Worm (Caenorhabditis elegans) whole organism, young adult: Measurements from ENCODE around the gene T13H10.2.
A peak's percentile ranks its signal among the peaks of the same experiment; 100 is the strongest.

Experiments
- B0035.1 ChIP-seq: sonication (generic microtip); optimal IDR thresholded peaks from 2 replicates; lab custom pipeline; 2016; ENCODE audit warnings: missing genetic modification characterization, mild to moderate bottlenecking, missing compliant biosample characterization, missing genotype, missing genetic modification reagents
- B0261.1 ChIP-seq: sonication (generic microtip); optimal IDR thresholded peaks from 2 replicates; lab custom pipeline; 2016; ENCODE audit warnings: mild to moderate bottlenecking, missing genetic modification characterization, moderate library complexity, missing compliant biosample characterization
- C06A6.2 ChIP-seq: fragments of 200-800 bp; sonication (Bioruptor generic); conservative IDR thresholded peaks from 2 replicates; pipeline ENCODE4 v1.3.6; 2022; ENCODE audit warnings: missing genetic modification characterization, missing compliant biosample characterization
- F39B2.1 ChIP-seq: fragments of 200-800 bp; sonication (Bioruptor generic); IDR thresholded peaks from 2 replicates; pipeline ENCODE4 v1.3.6; 2022; ENCODE audit warnings: missing genetic modification reagents, missing genetic modification characterization, missing compliant biosample characterization
- F49E8.2 ChIP-seq: sonication (generic microtip); optimal IDR thresholded peaks from 3 replicates; lab custom pipeline; 2017; ENCODE audit warnings: missing genetic modification characterization, mild to moderate bottlenecking, missing compliant biosample characterization, antibody characterized with exemption, moderate library complexity; ENCODE audit not compliant: insufficient read depth
- F52B5.7 ChIP-seq: sonication (generic microtip); optimal IDR thresholded peaks from 2 replicates; lab custom pipeline; 2016; ENCODE audit warnings: mild to moderate bottlenecking, missing genetic modification characterization, missing compliant biosample characterization
- F57A8.1 ChIP-seq: fragments of 200-800 bp; sonication (Bioruptor generic); optimal IDR thresholded peaks from 2 replicates; lab custom pipeline; 2018; ENCODE audit warnings: mild to moderate bottlenecking, missing genetic modification characterization, moderate library complexity, missing compliant biosample characterization
- K11D2.4 ChIP-seq: fragments of 200-800 bp; sonication (Bioruptor generic); IDR thresholded peaks from 2 replicates; pipeline ENCODE4 v1.3.6; 2022; ENCODE audit warnings: missing genetic modification reagents, missing genetic modification characterization, missing compliant biosample characterization
- K12H6.12 ChIP-seq: fragments of 200-800 bp; sonication (Bioruptor generic); optimal IDR thresholded peaks from 2 replicates; lab custom pipeline; 2018; ENCODE audit warnings: mild to moderate bottlenecking, missing genetic modification characterization, missing compliant biosample characterization
- Y53F4B.3 ChIP-seq: fragments of 200-800 bp; sonication (Bioruptor generic); IDR thresholded peaks from 2 replicates; pipeline ENCODE4 v1.3.6; 2022; ENCODE audit warnings: missing genetic modification reagents, missing genetic modification characterization, missing compliant biosample characterization
- Y56A3A.18 ChIP-seq: fragments of 200-800 bp; sonication (Bioruptor generic); IDR thresholded peaks from 2 replicates; pipeline ENCODE4 v1.3.6; 2022; ENCODE audit warnings: missing genetic modification reagents, missing genetic modification characterization, missing compliant biosample characterization
- Y79H2A.3 ChIP-seq: fragments of 200-800 bp; sonication (Bioruptor generic); conservative IDR thresholded peaks from 2 replicates; pipeline ENCODE4 v1.3.6; 2022; ENCODE audit warnings: missing genetic modification reagents, missing genetic modification characterization, missing compliant biosample characterization
- ZK185.1 ChIP-seq: sonication (generic microtip); optimal IDR thresholded peaks from 2 replicates; lab custom pipeline; 2016; ENCODE audit warnings: mild to moderate bottlenecking, missing genetic modification characterization, missing compliant biosample characterization; ENCODE audit not compliant: poor library complexity, severe bottlenecking
- aptf-3 ChIP-seq: fragments of 200-800 bp; sonication (Bioruptor generic); IDR thresholded peaks from 2 replicates; pipeline ENCODE4 v1.3.6; 2022; ENCODE audit warnings: missing genetic modification characterization, missing compliant biosample characterization
- attf-3 ChIP-seq: fragments of 200-800 bp; sonication (Bioruptor generic); conservative IDR thresholded peaks from 2 replicates; pipeline ENCODE4 v1.3.6; 2022; ENCODE audit warnings: missing genetic modification reagents, missing genetic modification characterization, missing compliant biosample characterization
- attf-6 ChIP-seq: fragments of 200-800 bp; sonication (Bioruptor generic); IDR thresholded peaks from 2 replicates; pipeline ENCODE4 v1.3.6; 2022; ENCODE audit warnings: missing genetic modification reagents, missing genetic modification characterization, missing compliant biosample characterization
- bed-1 ChIP-seq: fragments of 200-800 bp; sonication (Bioruptor generic); IDR thresholded peaks from 2 replicates; pipeline ENCODE4 v1.3.6; 2022; ENCODE audit warnings: missing genetic modification reagents, missing genetic modification characterization, missing compliant biosample characterization
- cebp-1 ChIP-seq, 2 experiments: fragments of 200-800 bp in 1 of 2; sonication (Bioruptor generic) in 1 of 2; sonication (generic microtip) in 1 of 2; IDR thresholded peaks in 1 of 2; optimal IDR thresholded peaks in 1 of 2; 2 replicates each; pipeline versions ENCODE4 v1.3.6 to Lab custom; 2017 to 2022; ENCODE audit warnings: missing compliant biosample characterization in 2 of 2, missing genetic modification characterization in 2 of 2, mild to moderate bottlenecking in 1 of 2, missing genetic modification reagents in 1 of 2, moderate library complexity in 1 of 2
- ceh-100 ChIP-seq: fragments of 200-800 bp; sonication (Bioruptor generic); IDR thresholded peaks from 2 replicates; pipeline ENCODE4 v1.3.6; 2022; ENCODE audit warnings: missing genetic modification reagents, missing genetic modification characterization, missing compliant biosample characterization
- ceh-27 ChIP-seq: fragments of 200-800 bp; sonication (Bioruptor generic); optimal IDR thresholded peaks from 2 replicates; lab custom pipeline; 2018; ENCODE audit warnings: mild to moderate bottlenecking, missing genetic modification characterization, moderate library complexity, missing compliant biosample characterization
- ceh-40 ChIP-seq: fragments of 200-800 bp; sonication (Bioruptor generic); IDR thresholded peaks from 2 replicates; pipeline ENCODE4 v1.3.6; 2022; ENCODE audit warnings: missing genetic modification characterization, missing compliant biosample characterization
- ceh-58 ChIP-seq: fragments of 200-800 bp; sonication (Bioruptor generic); IDR thresholded peaks from 2 replicates; pipeline ENCODE4 v1.3.6; 2022; ENCODE audit warnings: missing genetic modification characterization, missing compliant biosample characterization
- ceh-79 ChIP-seq: sonication (generic microtip); optimal IDR thresholded peaks from 2 replicates; lab custom pipeline; 2017; ENCODE audit warnings: mild to moderate bottlenecking, missing genetic modification characterization, missing compliant biosample characterization
- ceh-91 ChIP-seq: fragments of 200-800 bp; sonication (Bioruptor generic); IDR thresholded peaks from 2 replicates; pipeline ENCODE4 v1.3.6; 2022; ENCODE audit warnings: missing genetic modification reagents, missing genetic modification characterization, missing compliant biosample characterization
- dox-1 ChIP-seq: fragments of 200-800 bp; sonication (Bioruptor generic); IDR thresholded peaks from 2 replicates; pipeline ENCODE4 v1.3.6; 2022; ENCODE audit warnings: missing genetic modification reagents, missing genetic modification characterization, missing compliant biosample characterization
- dpff-1 ChIP-seq: sonication (generic microtip); optimal IDR thresholded peaks from 2 replicates; lab custom pipeline; 2017; ENCODE audit warnings: mild to moderate bottlenecking, missing genetic modification characterization, missing compliant biosample characterization
- egl-44 ChIP-seq: fragments of 200-800 bp; sonication (Bioruptor generic); IDR thresholded peaks from 2 replicates; pipeline ENCODE4 v1.3.6; 2022; ENCODE audit warnings: missing genetic modification reagents, missing genetic modification characterization, missing compliant biosample characterization
- fkh-3 ChIP-seq: sonication (generic microtip); optimal IDR thresholded peaks from 2 replicates; lab custom pipeline; 2016; ENCODE audit warnings: mild to moderate bottlenecking, missing genetic modification characterization, missing compliant biosample characterization
- him-1 ChIP-seq: sonication (generic microtip); optimal IDR thresholded peaks from 2 replicates; lab custom pipeline; 2016; ENCODE audit warnings: missing genotype, missing genetic modification reagents, missing genetic modification characterization, missing compliant biosample characterization
- hmg-1.2 ChIP-seq: fragments of 200-800 bp; sonication (Bioruptor generic); IDR thresholded peaks from 2 replicates; pipeline ENCODE4 v1.3.6; 2022; ENCODE audit warnings: missing genetic modification reagents, missing genetic modification characterization, missing compliant biosample characterization
- hmg-20 ChIP-seq: fragments of 200-800 bp; sonication (Bioruptor generic); IDR thresholded peaks from 2 replicates; pipeline ENCODE4 v1.3.6; 2022; ENCODE audit warnings: missing genetic modification reagents, missing genetic modification characterization, missing compliant biosample characterization
- let-526 ChIP-seq: fragments of 200-800 bp; sonication (Bioruptor generic); IDR thresholded peaks from 2 replicates; pipeline ENCODE4 v1.3.6; 2022; ENCODE audit warnings: missing genetic modification reagents, missing genetic modification characterization, missing compliant biosample characterization
- let-607 ChIP-seq, 2 experiments: fragments of 200-800 bp in 1 of 2; sonication (Bioruptor generic) in 1 of 2; sonication (generic microtip) in 1 of 2; optimal IDR thresholded peaks; 2 replicates each; lab custom pipeline; 2016 to 2018; ENCODE audit warnings: mild to moderate bottlenecking in 2 of 2, missing compliant biosample characterization in 2 of 2, missing genetic modification characterization in 2 of 2, moderate library complexity in 2 of 2, missing genotype in 1 of 2
- lir-1 ChIP-seq: fragments of 200-800 bp; sonication (Bioruptor generic); conservative IDR thresholded peaks from 2 replicates; pipeline ENCODE4 v1.3.6; 2022; ENCODE audit warnings: missing genetic modification reagents, missing genetic modification characterization, missing compliant biosample characterization
- lsy-27 ChIP-seq: sonication (generic microtip); optimal IDR thresholded peaks from 2 replicates; lab custom pipeline; 2017; ENCODE audit warnings: missing genetic modification characterization, mild to moderate bottlenecking, missing compliant biosample characterization, antibody characterized with exemption, missing genotype, borderline replicate concordance; ENCODE audit not compliant: insufficient read depth
- nfya-2 ChIP-seq: fragments of 200-800 bp; sonication (Bioruptor generic); IDR thresholded peaks from 2 replicates; pipeline ENCODE4 v1.3.6; 2022; ENCODE audit warnings: missing genetic modification reagents, missing genetic modification characterization, missing compliant biosample characterization
- nhr-179 ChIP-seq: sonication (generic microtip); optimal IDR thresholded peaks from 2 replicates; lab custom pipeline; 2016; ENCODE audit warnings: mild to moderate bottlenecking, missing genetic modification characterization, missing compliant biosample characterization
- nhr-27 ChIP-seq: fragments of 200-800 bp; sonication (Bioruptor generic); optimal IDR thresholded peaks from 2 replicates; lab custom pipeline; 2018; ENCODE audit warnings: mild to moderate bottlenecking, missing genetic modification characterization, moderate library complexity, missing compliant biosample characterization
- rcor-1 ChIP-seq: fragments of 200-800 bp; sonication (Bioruptor generic); IDR thresholded peaks from 2 replicates; pipeline ENCODE4 v1.3.6; 2022; ENCODE audit warnings: missing genetic modification reagents, missing genetic modification characterization, missing compliant biosample characterization
- repo-1 ChIP-seq: sonication (generic microtip); optimal IDR thresholded peaks from 2 replicates; lab custom pipeline; 2017; ENCODE audit warnings: mild to moderate bottlenecking, missing genetic modification characterization, missing compliant biosample characterization
- snpc-3.4 ChIP-seq: sonication (generic microtip); optimal IDR thresholded peaks from 2 replicates; lab custom pipeline; 2017; ENCODE audit warnings: missing genetic modification characterization, mild to moderate bottlenecking, missing compliant biosample characterization, antibody characterized with exemption, moderate library complexity, missing genotype, missing genetic modification reagents
- sptf-2 ChIP-seq: fragments of 200-800 bp; sonication (Bioruptor generic); optimal IDR thresholded peaks from 2 replicates; lab custom pipeline; 2018; ENCODE audit warnings: mild to moderate bottlenecking, missing genetic modification characterization, missing compliant biosample characterization
- tbx-9 ChIP-seq: sonication (generic microtip); optimal IDR thresholded peaks from 2 replicates; lab custom pipeline; 2016; ENCODE audit warnings: borderline replicate concordance, missing genetic modification characterization, inconsistent platforms, missing compliant biosample characterization
- unc-130 ChIP-seq: sonication (generic microtip); optimal IDR thresholded peaks from 2 replicates; lab custom pipeline; 2016; ENCODE audit warnings: missing genetic modification reagents, missing genetic modification characterization, missing compliant biosample characterization
- zfh-2 ChIP-seq: fragments of 200-800 bp; sonication (Bioruptor generic); conservative IDR thresholded peaks from 2 replicates; pipeline ENCODE4 v1.3.6; 2022; ENCODE audit warnings: missing genetic modification reagents, missing genetic modification characterization, missing compliant biosample characterization
- ztf-18 ChIP-seq: sonication (generic microtip); optimal IDR thresholded peaks from 2 replicates; lab custom pipeline; 2016; ENCODE audit warnings: missing genotype, mild to moderate bottlenecking, missing genetic modification characterization, missing compliant biosample characterization
- ztf-25 ChIP-seq: fragments of 200-800 bp; sonication (Bioruptor generic); IDR thresholded peaks from 2 replicates; pipeline ENCODE4 v1.3.6; 2022; ENCODE audit warnings: missing genetic modification reagents, missing genetic modification characterization, missing compliant biosample characterization

Gene T13H10.2

DNA sequence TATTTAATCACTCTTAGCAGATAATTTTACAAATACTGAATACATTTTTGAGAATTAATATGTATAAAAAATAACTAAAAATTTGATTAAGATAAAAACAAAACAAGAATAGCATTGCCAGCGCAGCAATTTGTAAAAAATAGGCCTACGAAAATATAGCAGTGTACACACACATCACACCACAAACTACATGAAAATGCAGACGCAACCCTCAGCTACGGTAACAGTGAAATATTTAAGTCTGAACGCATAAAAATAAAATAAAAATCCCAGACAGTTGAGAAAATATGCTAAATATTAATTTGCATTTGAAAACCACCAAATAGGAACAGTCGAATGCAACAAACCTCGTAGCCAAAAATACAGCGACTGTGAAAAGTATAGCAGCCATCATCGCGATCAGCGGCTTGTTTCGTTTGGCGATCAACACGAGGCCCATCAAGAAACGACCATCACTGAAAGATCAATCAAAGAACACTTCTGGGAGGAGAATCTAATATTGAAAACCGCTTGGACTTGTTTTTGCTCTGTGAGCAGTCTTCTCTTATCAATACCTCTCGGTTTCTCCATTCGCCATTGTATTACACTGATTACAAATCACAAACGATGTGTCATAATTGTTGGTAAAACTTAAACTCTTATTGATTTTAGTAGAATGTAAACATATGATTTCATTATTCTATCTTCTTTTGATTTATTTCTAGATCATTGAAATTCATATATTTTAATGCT lies 34.6 kb downstream of the T13H10.2 start, which contains the start of gene pyp-1 (continued):
- TF ChIP-seq attf-3 (GFP tag; lab: Robert Waterston, UW) (no peak), ztf-25 (GFP tag; lab: Robert Waterston, UW) (no peak), lir-1 (GFP tag; lab: Robert Waterston, UW) (no peak), tbx-9 (tag; lab: Kevin White, UChicago) (no peak), nhr-27 (tag; lab: Kevin White, UChicago) (no peak), lsy-27 (tag; lab: Kevin White, UChicago) (no peak), repo-1 (tag; lab: Kevin White, UChicago) (no peak), C06A6.2 (GFP tag; lab: Robert Waterston, UW) (no peak), snpc-3.4 (tag; lab: Kevin White, UChicago) (no peak), nhr-179 (tag; lab: Kevin White, UChicago) (no peak), rcor-1 (0 out of 2 replicates have a peak, but pooled peaks have one; percentile 24), cebp-1 (GFP tag; IDR thresholded peaks at IDR 0.05; lab: Robert Waterston, UW) (no peak), cebp-1 (tag; optimal IDR thresholded peaks at IDR 0.05; lab: Kevin White, UChicago) (peak; percentile 31), egl-44 (no peak), ceh-100 (GFP tag; lab: Robert Waterston, UW) (no peak), let-607 (tag; optimal IDR thresholded peaks at IDR 0.05; lab: Kevin White, UChicago) (no peak), nfya-2 (GFP tag; lab: Robert Waterston, UW) (no peak), B0261.1 (tag; lab: Kevin White, UChicago) (no peak), zfh-2 (no peak), K12H6.12 (tag; lab: Kevin White, UChicago) (peak; percentile 7), F49E8.2 (tag; lab: Kevin White, UChicago) (peak; percentile 8), bed-1 (no peak), unc-130 (GFP tag; lab: Kevin White, UChicago) (no peak), hmg-20 (GFP tag; lab: Robert Waterston, UW) (no peak), F57A8.1 (GFP tag; lab: Kevin White, UChicago) (no peak), fkh-3 (no peak), ZK185.1 (tag; lab: Kevin White, UChicago) (no peak), attf-6 (GFP tag; lab: Robert Waterston, UW) (no peak), him-1 (tag; lab: Kevin White, UChicago) (no peak), F52B5.7 (tag; lab: Kevin White, UChicago) (no peak), aptf-3 (GFP tag; lab: Robert Waterston, UW) (no peak), ztf-18 (no peak), ceh-27 (GFP tag; lab: Kevin White, UChicago) (no peak), Y53F4B.3 (GFP tag; lab: Robert Waterston, UW) (no peak), ceh-79 (no peak), Y79H2A.3 (GFP tag; lab: Robert Waterston, UW) (no peak), hmg-1.2 (GFP tag; lab: Robert Waterston, UW) (no peak), B0035.1 (tag; lab: Kevin White, UChicago) (no peak), ceh-40 (GFP tag; lab: Robert Waterston, UW) (no peak), sptf-2 (GFP tag; lab: Kevin White, UChicago) (no peak), F39B2.1 (no peak), ceh-58 (GFP tag; lab: Robert Waterston, UW) (no peak), Y56A3A.18 (GFP tag; lab: Robert Waterston, UW) (no peak), K11D2.4 (GFP tag; lab: Robert Waterston, UW) (no peak), ceh-91 (GFP tag; lab: Robert Waterston, UW) (peak; percentile 50; the same call in 1 of the 2 replicates), let-526 (GFP tag; lab: Robert Waterston, UW) (no peak), dpff-1 (tag; lab: Kevin White, UChicago) (no peak), dox-1 (no peak)
